Worm (Caenorhabditis elegans) whole organism, young adult: ENCODE measurements around the gene piit-1.

Source experiments
- B0336.3 ChIP-seq: fragments of 200-800 bp; sonication (Bioruptor generic); IDR thresholded peaks from 2 replicates; pipeline ENCODE4 v1.3.6; 2022; ENCODE audit warnings: missing genetic modification characterization, missing compliant biosample characterization
- C06A6.2 ChIP-seq: fragments of 200-800 bp; sonication (Bioruptor generic); conservative IDR thresholded peaks from 2 replicates; pipeline ENCODE4 v1.3.6; 2022; ENCODE audit warnings: missing genetic modification characterization, missing compliant biosample characterization
- C17E4.6 ChIP-seq: fragments of 200-800 bp; sonication (Bioruptor generic); IDR thresholded peaks from 2 replicates; pipeline ENCODE4 v1.3.6; 2022; ENCODE audit warnings: missing genetic modification reagents, missing genetic modification characterization, missing compliant biosample characterization
- F49E8.2 ChIP-seq: sonication (generic microtip); optimal IDR thresholded peaks from 3 replicates; lab custom pipeline; 2017; ENCODE audit warnings: missing genetic modification characterization, mild to moderate bottlenecking, missing compliant biosample characterization, antibody characterized with exemption, moderate library complexity; ENCODE audit not compliant: insufficient read depth
- F57C9.4 ChIP-seq: sonication (generic microtip); optimal IDR thresholded peaks from 2 replicates; lab custom pipeline; 2017; ENCODE audit warnings: mild to moderate bottlenecking, missing genetic modification characterization, missing compliant biosample characterization
- K11D2.4 ChIP-seq: fragments of 200-800 bp; sonication (Bioruptor generic); IDR thresholded peaks from 2 replicates; pipeline ENCODE4 v1.3.6; 2022; ENCODE audit warnings: missing genetic modification reagents, missing genetic modification characterization, missing compliant biosample characterization
- T07F8.4 ChIP-seq: sonication (generic microtip); optimal IDR thresholded peaks from 2 replicates; lab custom pipeline; 2016; ENCODE audit warnings: mild to moderate bottlenecking, missing genetic modification characterization, moderate library complexity, missing compliant biosample characterization
- aptf-2 ChIP-seq: fragments of 200-800 bp; sonication (Bioruptor generic); conservative IDR thresholded peaks from 2 replicates; pipeline ENCODE4 v1.3.6; 2022; ENCODE audit warnings: missing genetic modification reagents, missing genetic modification characterization, missing compliant biosample characterization
- aptf-3 ChIP-seq: fragments of 200-800 bp; sonication (Bioruptor generic); IDR thresholded peaks from 2 replicates; pipeline ENCODE4 v1.3.6; 2022; ENCODE audit warnings: missing genetic modification characterization, missing compliant biosample characterization
- atf-7 ChIP-seq: sonication (generic microtip); optimal IDR thresholded peaks from 2 replicates; lab custom pipeline; 2017; ENCODE audit warnings: mild to moderate bottlenecking, missing genetic modification characterization, missing compliant biosample characterization
- attf-5 ChIP-seq: fragments of 200-800 bp; sonication (Bioruptor generic); optimal IDR thresholded peaks from 2 replicates; lab custom pipeline; 2018; ENCODE audit warnings: mild to moderate bottlenecking, missing genetic modification characterization, missing compliant biosample characterization
- ccch-3 ChIP-seq: fragments of 200-800 bp; sonication (Bioruptor generic); optimal IDR thresholded peaks from 2 replicates; lab custom pipeline; 2018; ENCODE audit warnings: mild to moderate bottlenecking, missing genetic modification characterization, missing compliant biosample characterization
- cebp-1 ChIP-seq, 2 experiments: fragments of 200-800 bp in 1 of 2; sonication (Bioruptor generic) in 1 of 2; sonication (generic microtip) in 1 of 2; IDR thresholded peaks in 1 of 2; optimal IDR thresholded peaks in 1 of 2; 2 replicates each; pipeline versions ENCODE4 v1.3.6 to Lab custom; 2017 to 2022; ENCODE audit warnings: missing compliant biosample characterization in 2 of 2, missing genetic modification characterization in 2 of 2, mild to moderate bottlenecking in 1 of 2, missing genetic modification reagents in 1 of 2, moderate library complexity in 1 of 2
- cebp-2 ChIP-seq: fragments of 200-800 bp; sonication (Bioruptor generic); IDR thresholded peaks from 2 replicates; pipeline ENCODE4 v1.3.6; 2022; ENCODE audit warnings: missing genetic modification characterization, missing compliant biosample characterization
- dox-1 ChIP-seq: fragments of 200-800 bp; sonication (Bioruptor generic); IDR thresholded peaks from 2 replicates; pipeline ENCODE4 v1.3.6; 2022; ENCODE audit warnings: missing genetic modification reagents, missing genetic modification characterization, missing compliant biosample characterization
- ekl-4 ChIP-seq: fragments of 200-800 bp; sonication (Bioruptor generic); IDR thresholded peaks from 2 replicates; pipeline ENCODE4 v1.3.6; 2022; ENCODE audit warnings: missing genetic modification reagents, missing genetic modification characterization, missing compliant biosample characterization
- ets-4 ChIP-seq: fragments of 200-800 bp; sonication (Bioruptor generic); optimal IDR thresholded peaks from 2 replicates; lab custom pipeline; 2018; ENCODE audit warnings: mild to moderate bottlenecking, missing genetic modification characterization, missing compliant biosample characterization
- him-1 ChIP-seq: sonication (generic microtip); optimal IDR thresholded peaks from 2 replicates; lab custom pipeline; 2016; ENCODE audit warnings: missing genotype, missing genetic modification reagents, missing genetic modification characterization, missing compliant biosample characterization
- hmg-1.2 ChIP-seq: fragments of 200-800 bp; sonication (Bioruptor generic); IDR thresholded peaks from 2 replicates; pipeline ENCODE4 v1.3.6; 2022; ENCODE audit warnings: missing genetic modification reagents, missing genetic modification characterization, missing compliant biosample characterization
- let-526 ChIP-seq: fragments of 200-800 bp; sonication (Bioruptor generic); IDR thresholded peaks from 2 replicates; pipeline ENCODE4 v1.3.6; 2022; ENCODE audit warnings: missing genetic modification reagents, missing genetic modification characterization, missing compliant biosample characterization
- let-607 ChIP-seq, 2 experiments: fragments of 200-800 bp in 1 of 2; sonication (Bioruptor generic) in 1 of 2; sonication (generic microtip) in 1 of 2; optimal IDR thresholded peaks; 2 replicates each; lab custom pipeline; 2016 to 2018; ENCODE audit warnings: mild to moderate bottlenecking in 2 of 2, missing compliant biosample characterization in 2 of 2, missing genetic modification characterization in 2 of 2, moderate library complexity in 2 of 2, missing genotype in 1 of 2
- lin-40 ChIP-seq: sonication (generic microtip); optimal IDR thresholded peaks from 2 replicates; lab custom pipeline; 2016; ENCODE audit warnings: missing genetic modification characterization, mild to moderate bottlenecking, missing compliant biosample characterization, missing genotype, missing genetic modification reagents
- lsy-27 ChIP-seq: sonication (generic microtip); optimal IDR thresholded peaks from 2 replicates; lab custom pipeline; 2017; ENCODE audit warnings: missing genetic modification characterization, mild to moderate bottlenecking, missing compliant biosample characterization, antibody characterized with exemption, missing genotype, borderline replicate concordance; ENCODE audit not compliant: insufficient read depth
- madf-3 ChIP-seq: fragments of 200-800 bp; sonication (Bioruptor generic); IDR thresholded peaks from 2 replicates; pipeline ENCODE4 v1.3.6; 2022; ENCODE audit warnings: missing genetic modification reagents, missing genetic modification characterization, missing compliant biosample characterization
- madf-8 ChIP-seq: fragments of 200-800 bp; sonication (Bioruptor generic); conservative IDR thresholded peaks from 2 replicates; pipeline ENCODE4 v1.3.6; 2022; ENCODE audit warnings: missing genetic modification reagents, missing genetic modification characterization, missing compliant biosample characterization
- mes-4 ChIP-seq: sonication (generic microtip); optimal IDR thresholded peaks from 2 replicates; lab custom pipeline; 2016; ENCODE audit warnings: missing genotype, missing genetic modification characterization, missing compliant biosample characterization
- nhr-80 ChIP-seq: sonication (generic microtip); optimal IDR thresholded peaks from 2 replicates; lab custom pipeline; 2016; ENCODE audit warnings: missing genetic modification characterization, missing compliant biosample characterization
- nhr-90 ChIP-seq: sonication (generic microtip); optimal IDR thresholded peaks from 2 replicates; lab custom pipeline; 2016; ENCODE audit warnings: missing genotype, mild to moderate bottlenecking, missing genetic modification characterization, missing compliant biosample characterization
- repo-1 ChIP-seq: sonication (generic microtip); optimal IDR thresholded peaks from 2 replicates; lab custom pipeline; 2017; ENCODE audit warnings: mild to moderate bottlenecking, missing genetic modification characterization, missing compliant biosample characterization
- snpc-4 ChIP-seq, 5 experiments: fragments of 150-350 bp in 1 of 5; sonication (generic microtip) in 4 of 5; optimal IDR thresholded peaks; 2 replicates each; lab custom pipeline; 2014 to 2018; ENCODE audit warnings: missing genetic modification characterization in 5 of 5, missing biosample characterization in 3 of 5, antibody characterized with exemption in 2 of 5, mild to moderate bottlenecking in 2 of 5, missing compliant biosample characterization in 2 of 5, missing genotype in 2 of 5, moderate library complexity in 2 of 5, missing genetic modification reagents in 1 of 5
- tbp1 ChIP-seq: fragments of 200-800 bp; sonication (Bioruptor generic); optimal IDR thresholded peaks from 2 replicates; lab custom pipeline; 2018; ENCODE audit warnings: mild to moderate bottlenecking, missing genetic modification characterization, missing compliant biosample characterization
- xnd-1 ChIP-seq: sonication (generic microtip); optimal IDR thresholded peaks from 2 replicates; lab custom pipeline; 2016; ENCODE audit warnings: missing genotype, missing genetic modification reagents, missing genetic modification characterization, missing compliant biosample characterization
- ztf-26 ChIP-seq: sonication (generic microtip); optimal IDR thresholded peaks from 2 replicates; lab custom pipeline; 2017; ENCODE audit warnings: missing genetic modification characterization, missing compliant biosample characterization

The piit-1 gene

ce11 chrV:11629222-11630026 is 19.5 kb upstream of the piit-1 start, which contains the start of gene F35B12.10:
Gene F35B12.10, minus strand, starts transcription at chrV:11629272.
- TF ChIP-seq B0336.3 (GFP tag; lab: Robert Waterston, UW) = peak; percentile 56; the same call in 1 of the 2 replicates
- TF ChIP-seq ets-4 (GFP tag; lab: Kevin White, UChicago) = peak; percentile 59
- TF ChIP-seq nhr-90 (tag; lab: Kevin White, UChicago) = peak; percentile 19
- peak in 1 of 2 experiments; percentile 41 for TF ChIP-seq let-607 (tag; optimal IDR thresholded peaks at IDR 0.05; lab: Kevin White, UChicago)
- no peak for TF ChIP-seq C17E4.6 (GFP tag; lab: Robert Waterston, UW)
- no peak for TF ChIP-seq K11D2.4 (GFP tag; lab: Robert Waterston, UW)
- peak; percentile 69 for TF ChIP-seq dox-1 (GFP tag; lab: Robert Waterston, UW)
- TF ChIP-seq atf-7 (tag; lab: Kevin White, UChicago) = peak; percentile 37
- peak; percentile 13 for TF ChIP-seq attf-5 (GFP tag; lab: Kevin White, UChicago)
- peak; percentile 98 for TF ChIP-seq nhr-80 (tag; lab: Kevin White, UChicago)
- peak; percentile 40 for TF ChIP-seq tbp1 (GFP tag; lab: Kevin White, UChicago)
- peak; percentile 36; the same call in 1 of the 2 replicates for TF ChIP-seq cebp-1 (GFP tag; IDR thresholded peaks at IDR 0.05; lab: Robert Waterston, UW)
- TF ChIP-seq cebp-1 (tag; optimal IDR thresholded peaks at IDR 0.05; lab: Kevin White, UChicago) = peak; percentile 23
- TF ChIP-seq madf-8 (GFP tag; lab: Robert Waterston, UW) = no peak
- no peak for TF ChIP-seq snpc-4 (GFP tag; optimal IDR thresholded peaks at IDR 0.05; lab: Kevin White, UChicago)
- peak in 1 of 4 experiments; percentile 7 for TF ChIP-seq snpc-4 (tag; optimal IDR thresholded peaks at IDR 0.05; lab: Kevin White, UChicago)

DNA sequence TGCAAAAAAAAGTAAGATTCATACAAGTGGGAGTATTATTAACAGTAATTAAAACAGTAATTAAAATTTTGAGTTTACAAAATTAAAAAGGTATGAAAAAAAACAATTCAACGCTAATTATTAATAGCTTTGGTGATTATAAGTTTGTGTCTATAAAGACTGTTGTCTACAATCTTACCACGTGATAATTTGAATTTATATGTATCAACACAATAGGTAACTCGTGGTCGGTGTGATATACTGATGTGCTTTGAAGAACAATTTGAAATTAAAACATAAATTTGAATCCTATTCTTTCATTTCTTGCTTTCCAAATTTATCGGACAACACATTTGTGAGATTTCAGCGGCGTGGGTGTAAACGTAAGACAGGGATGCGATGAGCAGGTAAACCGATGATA is 17.9 kb upstream of the piit-1 start:
- TF ChIP-seq T07F8.4 (tag; lab: Kevin White, UChicago) (no peak), F49E8.2 (tag; lab: Kevin White, UChicago) (no peak), ekl-4 (GFP tag; lab: Robert Waterston, UW) (no peak), C06A6.2 (GFP tag; lab: Robert Waterston, UW) (no peak), madf-3 (GFP tag; lab: Robert Waterston, UW) (no peak), hmg-1.2 (GFP tag; lab: Robert Waterston, UW) (no peak), him-1 (tag; lab: Kevin White, UChicago) (no peak), let-526 (GFP tag; lab: Robert Waterston, UW) (no peak), aptf-3 (GFP tag; lab: Robert Waterston, UW) (no peak), lin-40 (tag; lab: Kevin White, UChicago) (no peak), B0336.3 (GFP tag; lab: Robert Waterston, UW) (no peak), ztf-26 (no peak), repo-1 (no peak), xnd-1 (no peak), cebp-2 (GFP tag; lab: Robert Waterston, UW) (no peak)

DNA sequence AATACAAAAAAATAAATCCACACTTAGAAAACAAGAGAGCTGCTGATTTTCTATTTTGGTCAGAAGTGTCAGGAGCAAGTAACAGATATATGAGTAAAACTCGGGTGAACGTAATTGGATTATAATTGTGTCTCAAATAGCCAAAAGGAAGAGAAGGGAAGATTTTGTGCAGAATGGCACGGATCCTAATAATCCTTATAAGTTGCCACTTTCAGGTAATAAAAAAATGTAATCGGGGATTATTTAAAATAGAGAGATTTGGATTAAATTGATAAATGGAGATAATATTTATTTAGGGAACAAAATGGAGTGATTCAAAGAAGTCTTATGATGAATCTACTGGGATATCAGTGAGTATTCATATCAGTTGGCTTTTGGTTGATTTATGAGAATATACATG is 15.0 kb upstream of the piit-1 start:
- TF ChIP-seq lsy-27 (tag; lab: Kevin White, UChicago) (no peak), mes-4 (tag; lab: Kevin White, UChicago) (no peak), aptf-2 (GFP tag; lab: Robert Waterston, UW) (no peak), cebp-1 (GFP tag; IDR thresholded peaks at IDR 0.05; lab: Robert Waterston, UW) (no peak), cebp-1 (tag; optimal IDR thresholded peaks at IDR 0.05; lab: Kevin White, UChicago) (no peak), F57C9.4 (tag; lab: Kevin White, UChicago) (no peak), ccch-3 (GFP tag; lab: Kevin White, UChicago) (no peak)
